Worm (Caenorhabditis elegans) whole organism, dauer: ENCODE measurements around the gene C06H2.2.

Source experiments
- unc-62 ChIP-seq: sonication (generic microtip); optimal IDR thresholded peaks from 2 replicates; lab custom pipeline; 2017; ENCODE audit warnings: missing biosample characterization, missing genetic modification reagents, missing genetic modification characterization

Gene C06H2.2

DNA sequence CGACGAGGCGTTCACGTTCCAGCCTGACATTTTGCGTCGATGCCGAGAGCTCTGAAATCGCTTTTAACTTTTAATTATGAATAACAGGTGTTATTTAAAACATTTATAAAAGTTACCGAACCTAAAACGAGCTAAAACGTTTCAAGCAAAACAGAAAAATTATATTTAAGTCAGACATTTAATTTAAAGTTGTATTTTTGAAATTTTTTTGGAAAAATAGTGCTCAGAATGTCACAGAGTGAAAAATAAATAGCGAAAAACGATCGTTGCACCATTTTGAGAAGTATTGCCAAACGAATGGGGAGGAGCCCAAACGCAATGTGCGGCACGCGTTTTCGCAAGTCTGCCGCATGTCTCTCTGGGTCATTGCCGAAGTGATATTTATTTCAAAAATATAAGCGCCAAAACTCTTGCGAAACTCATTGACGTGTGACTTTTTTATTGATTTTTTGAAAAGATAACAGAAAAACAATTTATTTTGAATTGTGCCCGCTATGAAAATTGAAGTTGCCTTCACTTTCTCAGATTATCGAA, 11.9 kb upstream of the C06H2.2 start, which contains the start of gene erfa-3:
TSS of gene erfa-3 (minus strand) at position 51 of the 534 bp plus-strand sequence.
- TF ChIP-seq unc-62 (GFP tag; lab: Kevin White, UChicago): no peak

DNA sequence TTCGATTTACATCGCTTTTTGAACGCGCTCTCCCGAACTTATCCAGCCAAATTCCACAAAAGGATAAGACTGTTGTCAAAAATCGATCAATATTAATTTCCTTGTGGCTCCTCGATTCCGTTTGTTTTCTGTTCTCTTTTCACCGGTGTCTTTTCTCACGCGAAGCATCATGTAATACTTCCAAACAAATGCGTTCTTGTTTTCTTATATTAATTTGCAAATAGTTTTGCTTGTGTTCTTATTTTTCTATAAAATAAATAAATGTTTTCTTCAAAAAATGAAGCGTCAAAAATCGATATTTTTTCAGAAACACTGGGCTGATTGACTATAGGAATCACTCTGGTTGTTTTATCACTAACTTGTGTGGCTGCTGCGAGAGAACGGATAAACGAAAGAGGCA, 11.4 kb upstream of the C06H2.2 start, which contains the start of gene math-33:
TSS of gene math-33 (plus strand) at position 301 of the 400 bp plus-strand sequence.
- no peak for TF ChIP-seq unc-62 (GFP tag; lab: Kevin White, UChicago)

DNA sequence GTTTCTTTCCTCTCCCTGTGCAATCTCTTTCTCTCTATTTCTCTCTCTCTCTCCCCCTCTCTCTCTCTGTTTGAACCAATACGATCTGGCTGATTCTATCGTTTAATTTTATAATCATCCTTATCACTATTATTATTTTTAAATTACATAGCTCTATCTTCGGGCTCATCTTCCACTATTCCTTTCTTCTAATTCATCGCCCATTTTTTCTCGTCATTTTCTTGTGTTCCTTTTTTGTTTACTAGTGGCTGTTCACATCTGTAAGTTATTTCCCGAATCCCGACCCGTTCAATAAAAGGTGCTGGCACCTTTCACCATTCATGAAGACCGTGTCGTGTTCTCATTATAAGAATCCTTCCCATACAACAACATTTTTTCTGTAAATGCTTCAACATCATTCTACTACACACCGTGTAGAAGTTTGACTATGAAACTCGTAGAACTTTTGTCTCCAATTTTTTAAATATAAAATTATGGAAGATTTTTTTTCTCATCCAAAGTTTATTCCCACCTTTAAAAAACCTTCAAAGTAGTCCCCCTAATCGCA, 6.8 kb upstream of the C06H2.2 start:
- no peak for TF ChIP-seq unc-62 (GFP tag; lab: Kevin White, UChicago)

DNA sequence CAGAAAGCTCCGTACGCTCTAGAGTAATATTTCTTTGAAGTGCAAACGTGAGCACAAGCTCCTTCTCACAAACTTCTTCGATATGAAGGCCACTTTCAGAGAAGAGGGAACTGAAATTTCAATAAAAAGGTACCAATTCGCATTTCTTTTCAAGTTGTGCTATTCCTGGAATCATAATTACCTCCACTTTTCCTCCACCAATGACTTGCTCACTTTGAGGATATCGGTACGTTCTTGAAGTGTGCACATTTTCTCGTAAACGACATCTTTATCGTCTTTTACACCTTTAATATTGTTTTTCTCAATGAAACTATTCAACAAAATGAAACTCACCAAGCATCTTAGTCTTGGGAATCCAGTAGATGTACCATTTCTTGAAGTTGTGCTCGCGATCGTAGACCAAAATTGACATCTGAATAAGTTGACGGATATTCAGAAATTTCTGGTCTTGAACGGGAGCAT, 5.7 kb upstream of the C06H2.2 start, which contains the start of gene scb-1:
TSS of gene scb-1 (minus strand) at position 412 of the 462 bp plus-strand sequence.
- TF ChIP-seq unc-62 (GFP tag; lab: Kevin White, UChicago): no peak

DNA sequence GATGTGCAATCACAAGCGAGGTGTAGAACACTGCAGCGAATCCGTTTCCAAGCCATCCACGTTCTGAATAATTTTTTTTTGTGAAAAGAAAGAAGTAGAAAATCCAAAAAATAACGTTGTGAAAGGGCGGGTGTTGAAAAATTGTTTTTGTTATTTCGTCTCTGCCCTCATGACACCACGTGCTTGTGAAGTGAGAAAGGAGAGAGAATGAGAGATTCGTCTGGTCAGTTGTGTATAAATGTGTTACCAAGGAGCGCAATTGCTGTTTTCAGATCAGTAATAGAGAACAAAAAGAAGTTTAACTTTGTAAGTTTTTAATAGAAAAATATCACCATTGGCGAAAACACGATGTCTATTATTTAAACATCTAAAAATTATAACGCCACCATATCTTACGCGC, 3.8 kb upstream of the C06H2.2 start:
- TF ChIP-seq unc-62 (GFP tag; lab: Kevin White, UChicago): no peak

DNA sequence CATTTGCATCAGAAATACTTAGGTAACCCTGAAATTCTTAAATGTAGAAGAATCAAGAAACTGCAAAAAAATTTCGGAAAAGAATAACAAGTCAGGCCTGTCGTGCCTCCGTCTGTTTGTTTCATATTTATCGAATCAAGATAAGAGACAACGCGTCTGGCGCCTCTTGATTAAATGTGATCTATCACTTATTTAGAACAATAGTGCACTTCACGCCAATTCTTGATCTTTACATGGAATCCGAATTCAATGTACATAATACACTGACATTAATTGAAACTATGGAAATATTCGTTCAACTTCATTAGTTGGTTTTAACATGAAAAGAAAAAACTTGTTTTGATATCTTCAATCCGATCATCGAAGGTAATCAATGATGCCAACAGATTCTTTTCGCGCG, 2.6 kb upstream of the C06H2.2 start, which contains the start of gene mboa-2:
TSS of gene mboa-2 (minus strand) at position 28 of the 400 bp plus-strand sequence.
- no peak for TF ChIP-seq unc-62 (GFP tag; lab: Kevin White, UChicago)

DNA sequence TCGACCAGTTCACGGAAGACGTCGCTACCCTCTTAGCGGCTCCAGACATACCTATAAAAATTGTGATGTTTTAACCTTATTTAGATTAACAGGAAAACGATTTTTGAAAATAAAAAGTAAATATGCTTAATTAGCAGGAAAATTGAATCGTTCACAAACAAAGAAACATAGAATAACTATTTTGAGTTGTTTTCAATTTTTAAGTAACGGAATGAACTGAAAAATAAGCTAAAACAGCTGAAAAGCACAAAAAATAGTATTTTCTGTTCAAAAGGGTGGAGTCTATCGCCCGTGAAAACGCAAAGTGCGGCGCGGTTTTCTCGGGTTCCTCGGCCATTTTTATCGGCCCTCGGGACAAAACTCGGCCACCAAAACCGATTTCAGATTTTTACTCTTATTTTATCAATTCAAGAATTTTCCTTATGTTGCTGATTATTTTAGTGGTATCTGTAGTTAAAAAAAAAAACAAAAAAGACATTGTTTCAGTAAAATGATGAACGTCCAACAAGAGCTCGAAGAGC, 1.1 kb upstream of the C06H2.2 start, which contains the start of the genes atp-5 and lmtr-3:
TSS of gene atp-5 (minus strand) at position 51 of the 521 bp plus-strand sequence.
TSS of gene lmtr-3 (plus strand) at position 370 of the 521 bp plus-strand sequence.
- TF ChIP-seq unc-62 (GFP tag; lab: Kevin White, UChicago): no peak

DNA sequence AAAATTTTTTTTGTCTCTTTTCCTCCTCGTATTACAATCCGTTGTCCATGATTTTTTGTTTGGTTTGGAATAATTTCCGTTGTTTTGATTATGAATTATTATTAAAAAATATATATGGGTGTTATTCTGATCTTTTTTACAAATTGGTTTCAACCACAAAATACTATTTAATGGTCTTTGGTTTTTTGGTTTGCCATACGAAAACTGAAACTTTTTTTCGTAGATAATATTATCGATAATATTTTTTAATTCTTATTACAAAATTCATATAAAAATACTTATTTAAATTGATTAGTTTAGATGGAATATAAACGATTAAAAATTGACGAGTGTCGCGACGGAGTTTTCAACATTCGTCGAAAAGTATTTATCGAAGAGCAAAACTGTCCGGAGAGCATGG, 2.2 kb downstream of the C06H2.2 start, which contains the start of gene jmjd-5:
TSS of gene jmjd-5 (plus strand) at position 301 of the 400 bp plus-strand sequence.
- no peak for TF ChIP-seq unc-62 (GFP tag; lab: Kevin White, UChicago)

DNA sequence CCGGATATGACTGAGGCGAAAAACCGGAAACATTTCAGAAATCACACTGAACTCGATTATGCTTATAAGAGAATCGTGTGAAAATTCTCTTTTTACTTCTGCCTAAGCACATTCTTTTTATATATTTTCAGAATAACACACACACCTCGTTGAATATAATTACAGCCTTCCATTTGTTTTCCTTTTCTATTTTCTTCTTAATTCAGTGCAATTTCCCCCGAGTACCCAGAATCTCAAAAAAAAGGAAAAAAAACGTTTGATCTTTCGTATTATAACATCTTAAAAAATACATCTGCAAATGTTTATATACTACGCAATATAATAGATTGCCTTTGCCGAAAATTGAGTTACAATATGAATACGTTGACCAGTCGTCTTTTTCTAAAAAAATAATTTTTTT, 6.8 kb downstream of the C06H2.2 start:
- no peak for TF ChIP-seq unc-62 (GFP tag; lab: Kevin White, UChicago)

DNA sequence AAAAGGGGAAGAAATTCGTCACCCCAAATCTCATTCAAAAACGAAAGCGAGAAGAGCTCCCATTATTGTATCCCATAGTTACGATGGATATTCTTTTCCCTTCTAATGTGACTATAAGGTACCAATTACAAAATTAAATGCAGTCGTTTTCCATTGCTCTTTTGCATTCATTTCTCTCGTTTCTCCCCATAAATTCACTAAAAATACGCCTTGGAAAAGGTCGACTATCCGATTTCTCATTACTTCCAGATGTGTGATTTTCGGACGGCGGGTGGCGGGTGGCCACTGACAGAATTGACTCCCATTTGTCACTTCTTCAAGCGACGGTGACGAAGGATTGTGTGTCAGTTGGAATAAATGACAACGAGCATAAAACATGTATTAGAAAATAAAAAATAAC, 8.5 kb downstream of the C06H2.2 start:
- TF ChIP-seq unc-62 (GFP tag; lab: Kevin White, UChicago): no peak

DNA sequence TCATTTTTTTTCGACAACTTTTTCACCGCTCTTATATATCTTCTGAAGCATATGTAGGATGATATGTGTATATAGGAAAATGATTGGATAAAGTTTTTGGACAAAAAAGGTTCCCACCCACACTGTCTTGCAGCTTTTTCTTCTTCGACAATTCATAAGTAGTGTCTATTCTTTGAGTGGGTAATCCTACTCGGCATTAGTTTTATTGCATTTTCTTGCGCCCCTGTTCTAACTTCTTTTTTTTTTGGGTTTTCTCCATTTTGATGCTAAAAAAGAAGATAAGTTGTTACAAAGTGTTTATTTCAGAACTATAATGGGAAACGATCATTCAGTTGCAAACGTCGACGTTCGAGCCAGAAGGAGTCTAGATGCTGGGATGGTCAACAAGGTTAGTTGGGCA, 9.3 kb downstream of the C06H2.2 start, which contains the start of gene glb-3:
TSS of gene glb-3 (plus strand) at position 301 of the 400 bp plus-strand sequence.
- TF ChIP-seq unc-62 (GFP tag; lab: Kevin White, UChicago): no peak

DNA sequence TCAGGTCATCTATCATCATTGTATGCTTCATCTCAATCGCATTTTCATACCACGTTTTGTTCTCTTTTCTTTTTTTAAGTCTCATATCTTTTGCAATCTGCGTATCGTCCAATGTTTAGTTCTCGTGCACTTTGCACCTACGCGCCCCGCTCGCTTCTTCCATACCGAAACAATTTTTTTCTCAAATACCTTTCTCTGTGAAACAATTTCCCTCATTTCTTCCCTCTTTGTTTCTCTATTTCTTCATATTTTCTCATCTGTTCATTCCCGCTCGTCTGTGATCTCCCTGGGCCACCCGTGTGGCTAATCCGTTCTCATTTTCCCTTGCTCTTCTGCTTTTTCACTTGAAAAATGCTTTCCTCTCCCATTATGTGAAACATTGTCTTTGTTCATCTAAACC, 15.3 kb downstream of the C06H2.2 start:
- no peak for TF ChIP-seq unc-62 (GFP tag; lab: Kevin White, UChicago)

DNA sequence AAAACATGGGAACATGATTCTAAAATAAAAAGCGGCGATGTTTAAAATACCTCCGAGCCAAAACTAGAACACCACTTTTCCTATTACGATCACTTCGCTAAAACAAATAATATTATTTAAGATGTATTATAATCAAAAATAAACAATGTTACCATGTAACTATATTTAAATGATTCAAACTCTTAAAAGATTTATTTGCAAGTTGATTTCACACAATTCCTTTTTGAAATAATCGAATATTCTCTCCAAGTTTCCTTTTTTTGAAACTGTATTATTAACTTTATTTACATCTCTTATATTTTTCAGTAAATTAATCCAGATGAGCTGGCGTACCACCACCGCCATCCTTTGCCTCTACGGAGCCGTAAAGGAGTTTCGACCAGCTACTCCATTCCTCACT, 16.2 kb downstream of the C06H2.2 start, which contains the start of gene folt-1:
TSS of gene folt-1 (plus strand) at position 301 of the 400 bp plus-strand sequence.
- TF ChIP-seq unc-62 (GFP tag; lab: Kevin White, UChicago): no peak

DNA sequence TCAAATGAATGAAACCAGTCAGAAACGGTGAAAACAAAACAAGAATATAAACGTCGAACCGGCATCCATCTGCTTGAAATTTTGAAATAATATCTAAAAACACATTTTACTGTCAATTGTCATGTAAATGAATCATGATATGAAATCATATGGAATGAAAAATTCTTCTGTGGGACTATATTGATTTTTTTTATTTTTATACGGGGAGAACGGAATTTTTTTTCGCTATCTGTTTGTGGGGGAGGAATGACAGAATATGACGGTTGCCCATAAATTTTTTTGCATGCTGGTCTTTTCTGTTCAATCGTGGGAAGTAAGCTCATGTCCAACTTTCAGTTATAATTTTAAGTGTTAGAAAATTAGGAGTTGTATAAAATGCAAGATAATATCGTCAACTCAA, 19.7 kb downstream of the C06H2.2 start, which contains the start of gene C06H2.7:
TSS of gene C06H2.7 (minus strand) at position 101 of the 400 bp plus-strand sequence.
- TF ChIP-seq unc-62 (GFP tag; lab: Kevin White, UChicago): no peak

DNA sequence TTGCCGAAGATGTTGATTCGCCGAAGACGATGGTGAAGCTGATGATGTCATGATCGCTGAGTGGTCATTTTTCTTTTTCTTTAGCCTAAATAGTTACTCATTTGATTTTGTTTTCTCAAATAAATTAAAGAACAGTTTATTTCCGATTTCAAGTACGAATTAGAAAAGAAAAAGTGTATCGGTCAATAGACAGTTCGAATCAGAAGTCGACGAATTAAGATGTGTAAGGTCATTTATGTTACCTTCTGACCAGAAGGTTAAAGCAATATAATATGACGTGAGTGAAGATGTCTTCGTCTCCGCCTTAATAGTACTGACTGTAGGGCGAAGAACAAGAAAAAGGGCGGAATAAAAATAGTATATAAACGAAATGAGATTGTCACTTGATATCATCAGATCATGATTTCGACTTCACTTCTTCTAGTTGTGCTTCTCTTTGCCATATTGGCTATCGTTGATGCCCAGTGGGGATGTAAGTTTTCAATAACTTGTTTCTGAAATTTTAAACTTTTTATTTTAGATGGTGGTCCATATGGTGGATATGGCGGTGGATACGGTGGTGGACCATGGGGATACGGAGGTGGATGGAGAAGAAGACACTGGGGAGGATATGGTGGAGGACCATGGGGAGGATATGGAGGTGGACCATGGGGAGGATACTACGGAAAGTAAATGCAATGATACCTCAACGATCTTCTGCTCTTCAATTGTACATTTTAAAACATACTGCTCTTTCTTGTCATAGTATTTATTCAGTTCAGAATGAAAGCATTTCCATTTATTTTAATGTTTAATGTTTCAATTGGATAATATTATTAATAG, 22.1 kb downstream of the C06H2.2 start, which contains the start of the genes T19C4.24 and nlp-33:
TSS of gene T19C4.24 (minus strand) at position 51 of the 822 bp plus-strand sequence.
TSS of gene nlp-33 (plus strand) at position 389 of the 822 bp plus-strand sequence.
- no peak for TF ChIP-seq unc-62 (GFP tag; lab: Kevin White, UChicago)
